Worm (Caenorhabditis elegans): ENCODE results near the gene trd-1.

- no peak for TF ChIP-seq nhr-77 (tag; optimal IDR thresholded peaks at IDR 0.05)
- no peak for TF ChIP-seq lin-15B (tag; optimal IDR thresholded peaks at IDR 0.05)
- no peak for TF ChIP-seq unc-62 (GFP tag; optimal IDR thresholded peaks at IDR 0.05)
- TF ChIP-seq ceh-9 (tag; optimal IDR thresholded peaks at IDR 0.05), result no peak
- TF ChIP-seq mdl-1 (tag; optimal IDR thresholded peaks at IDR 0.05), result no peak
Measured at ce11 chrIII:7373802-7374435, 12.1 kb upstream of the trd-1 start.

All from whole organism, L3 larva.